Worm (Caenorhabditis elegans) whole organism, L4/young adult: Measurements from ENCODE around the gene tif-1A.

ENCODE experiments used
- W03F9.2 ChIP-seq: fragments of 150-350 bp; optimal IDR thresholded peaks from 2 replicates; lab custom pipeline; 2014; ENCODE audit warnings: missing biosample characterization, missing genetic modification characterization
- dao-5 ChIP-seq: sonication (generic microtip); optimal IDR thresholded peaks from 2 replicates; lab custom pipeline; 2016; ENCODE audit warnings: missing genotype, missing genetic modification characterization, moderate library complexity, missing compliant biosample characterization
- him-1 ChIP-seq: sonication (generic microtip); optimal IDR thresholded peaks from 2 replicates; lab custom pipeline; 2016; ENCODE audit warnings: missing genotype, missing genetic modification reagents, missing genetic modification characterization, missing compliant biosample characterization

The tif-1A gene

ce11 chrIII:3957119-3957739 is 46.7 kb downstream of the tif-1A start:
- TF ChIP-seq dao-5 (tag; lab: Kevin White, UChicago) (no peak), W03F9.2 (tag; lab: Kevin White, UChicago) (no peak), him-1 (no peak)

DNA sequence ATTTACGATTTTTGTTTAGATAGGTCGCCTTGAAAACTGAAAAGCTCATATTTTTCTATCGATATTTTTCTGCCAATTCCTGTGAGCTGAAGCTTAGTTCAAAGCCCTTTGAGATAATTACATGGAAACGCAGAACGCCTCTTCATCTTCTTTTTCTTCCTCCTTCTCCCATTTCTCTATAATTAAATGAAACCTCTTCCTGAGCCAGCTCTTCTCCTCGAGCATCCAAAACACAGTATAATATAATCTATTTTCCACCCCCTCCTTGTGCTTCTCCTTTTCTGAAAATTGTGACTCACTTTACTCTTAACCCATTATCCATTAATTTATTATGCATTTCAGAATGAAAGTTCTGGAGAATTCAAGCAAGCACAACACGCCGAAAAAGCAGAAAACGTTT is 47.6 kb downstream of the tif-1A start, which contains the start of gene F37A8.5:
Gene F37A8.5, plus strand, starts transcription at position 332 of the 400 bp plus-strand sequence.
- TF ChIP-seq him-1, result no peak

DNA sequence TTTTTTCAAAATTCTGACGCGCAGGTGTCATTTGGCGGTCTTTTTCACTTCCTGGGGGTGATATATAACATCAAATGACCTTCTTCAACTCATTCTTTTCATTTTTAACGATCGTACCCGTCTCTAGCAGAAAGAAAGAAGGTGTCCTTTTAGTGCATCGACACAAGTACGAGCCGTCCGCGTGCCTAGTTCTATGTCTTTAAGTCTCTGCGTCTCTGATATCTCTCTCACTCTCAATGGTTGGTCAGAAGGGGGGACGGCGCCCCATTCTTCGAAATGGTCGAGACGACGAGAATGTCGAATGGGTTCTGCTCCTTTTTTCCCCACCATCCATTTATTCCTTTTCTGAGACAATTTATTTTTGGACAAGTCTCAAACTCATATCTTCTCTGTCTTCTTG is 48.2 kb downstream of the tif-1A start:
- no peak for TF ChIP-seq W03F9.2 (tag; lab: Kevin White, UChicago)
- TF ChIP-seq dao-5 (tag; lab: Kevin White, UChicago), result no peak
- peak; percentile 39 for TF ChIP-seq him-1

ce11 chrIII:3954828-3955227 is 49.1 kb downstream of the tif-1A start:
- TF ChIP-seq dao-5 (tag; lab: Kevin White, UChicago) (no peak), W03F9.2 (tag; lab: Kevin White, UChicago) (no peak), him-1 (no peak)

DNA sequence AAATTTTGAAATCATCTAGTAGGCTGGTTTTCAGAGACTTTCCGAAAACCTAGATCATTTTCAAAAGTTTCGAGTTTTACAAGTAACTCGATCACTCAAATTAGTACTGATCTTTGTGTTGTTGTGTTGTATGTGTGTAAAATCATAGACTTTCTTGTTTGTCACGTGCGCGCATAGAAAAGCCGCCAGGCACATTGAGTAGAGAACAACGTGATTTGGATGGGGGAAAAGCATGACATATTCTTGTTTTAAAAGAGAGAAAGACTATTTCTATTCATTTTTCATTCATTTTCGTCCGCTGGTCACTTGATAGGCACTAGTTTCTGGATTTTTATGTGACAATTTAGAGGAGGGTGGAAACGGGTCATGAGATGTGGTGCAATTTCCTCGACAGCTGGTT is 49.7 kb downstream of the tif-1A start:
- TF ChIP-seq W03F9.2 (tag; lab: Kevin White, UChicago) (no peak), dao-5 (tag; lab: Kevin White, UChicago) (no peak), him-1 (no peak)

ce11 chrIII:3953235-3953634 is 50.7 kb downstream of the tif-1A start:
- TF ChIP-seq him-1 (peak; percentile 26), dao-5 (tag; lab: Kevin White, UChicago) (no peak)

ce11 chrIII:3952058-3952457 is 51.9 kb downstream of the tif-1A start:
- TF ChIP-seq dao-5 (tag; lab: Kevin White, UChicago) (no peak), W03F9.2 (tag; lab: Kevin White, UChicago) (no peak), him-1 (no peak)
